Fruit fly (Drosophila melanogaster) whole organism, pupa: ENCODE results near the gene Lerp.

Source experiments
- CG10348 ChIP-seq: fragments of 200-800 bp; sonication (Bioruptor generic); IDR thresholded peaks from 2 replicates; pipeline ENCODE4 v1.3.6; 2022; ENCODE audit warnings: missing biosample characterization, missing genetic modification characterization
- CG12605 ChIP-seq: fragments of 200-800 bp; sonication (Bioruptor generic); IDR thresholded peaks from 2 replicates; pipeline ENCODE4 v1.3.6; 2022; ENCODE audit warnings: missing biosample characterization, missing genetic modification characterization
- CG13204 ChIP-seq: fragments of 200-800 bp; sonication (Bioruptor generic); optimal IDR thresholded peaks from 2 replicates; lab custom pipeline; 2018; ENCODE audit warnings: missing biosample characterization, mild to moderate bottlenecking, missing genetic modification characterization, moderate library complexity
- CG14655 ChIP-seq: fragments of 200-800 bp; sonication (Bioruptor generic); optimal IDR thresholded peaks from 3 replicates; lab custom pipeline; 2017; ENCODE audit warnings: mild to moderate bottlenecking, missing biosample characterization, missing genetic modification reagents, missing genetic modification characterization
- CG15710 ChIP-seq: fragments of 200-800 bp; sonication (Bioruptor generic); optimal IDR thresholded peaks from 2 replicates; lab custom pipeline; 2018; ENCODE audit warnings: missing biosample characterization, mild to moderate bottlenecking, missing genetic modification characterization, moderate library complexity
- CG17806 ChIP-seq: fragments of 200-800 bp; sonication (Bioruptor generic); optimal IDR thresholded peaks from 2 replicates; lab custom pipeline; 2018; ENCODE audit warnings: missing biosample characterization, mild to moderate bottlenecking, missing genetic modification characterization, moderate library complexity
- CG32121 ChIP-seq: fragments of 200-800 bp; sonication (Bioruptor generic); IDR thresholded peaks from 2 replicates; pipeline ENCODE4 v1.3.6; 2022; ENCODE audit warnings: missing biosample characterization, missing genetic modification characterization
- CG34367 ChIP-seq: fragments of 200-800 bp; sonication (Bioruptor generic); optimal IDR thresholded peaks from 2 replicates; lab custom pipeline; 2018; ENCODE audit warnings: missing biosample characterization, mild to moderate bottlenecking, missing genetic modification characterization
- CG4496 ChIP-seq: fragments of 200-800 bp; sonication (Bioruptor generic); IDR thresholded peaks from 3 replicates; pipeline ENCODE4 v1.3.6; 2022; ENCODE audit warnings: missing biosample characterization, missing genetic modification characterization
- CG8159 ChIP-seq: fragments of 200-800 bp; sonication (Bioruptor generic); optimal IDR thresholded peaks from 3 replicates; lab custom pipeline; 2018; ENCODE audit warnings: missing biosample characterization, mild to moderate bottlenecking, missing genetic modification characterization, moderate library complexity
- CG8301 ChIP-seq: fragments of 200-800 bp; sonication (Bioruptor generic); optimal IDR thresholded peaks from 2 replicates; lab custom pipeline; 2018; ENCODE audit warnings: missing biosample characterization, mild to moderate bottlenecking, missing genetic modification characterization
- CG9948 ChIP-seq: fragments of 200-800 bp; sonication (Bioruptor generic); optimal IDR thresholded peaks from 2 replicates; lab custom pipeline; 2018; ENCODE audit warnings: missing biosample characterization, mild to moderate bottlenecking, missing genetic modification characterization, moderate library complexity
- D1 ChIP-seq: fragments of 200-800 bp; sonication (Bioruptor generic); optimal IDR thresholded peaks from 2 replicates; lab custom pipeline; 2018; ENCODE audit warnings: missing biosample characterization, mild to moderate bottlenecking, missing genetic modification characterization, moderate library complexity
- EcR ChIP-seq: fragments of 200-800 bp; sonication (Bioruptor generic); optimal IDR thresholded peaks from 3 replicates; lab custom pipeline; 2019; ENCODE audit warnings: missing biosample characterization, missing genetic modification characterization, mild to moderate bottlenecking, moderate library complexity, missing genetic modification reagents
- Ets98B ChIP-seq: fragments of 200-800 bp; sonication (Bioruptor generic); IDR thresholded peaks from 2 replicates; pipeline ENCODE4 v1.3.6; 2022; ENCODE audit warnings: missing biosample characterization, missing genetic modification characterization
- Pif1A ChIP-seq: fragments of 200-800 bp; sonication (Bioruptor generic); optimal IDR thresholded peaks from 3 replicates; lab custom pipeline; 2016; ENCODE audit warnings: missing biosample characterization, missing genetic modification characterization
- Pif1B ChIP-seq: fragments of 200-800 bp; sonication (Bioruptor generic); optimal IDR thresholded peaks from 3 replicates; lab custom pipeline; 2016; ENCODE audit warnings: missing biosample characterization, missing genetic modification characterization
- Snoo ChIP-seq: fragments of 200-800 bp; sonication (Bioruptor generic); optimal IDR thresholded peaks from 3 replicates; lab custom pipeline; 2017; ENCODE audit warnings: missing biosample characterization, mild to moderate bottlenecking, missing genetic modification characterization, inconsistent platforms
- fd96Ca ChIP-seq: fragments of 200-800 bp; sonication (Bioruptor generic); IDR thresholded peaks from 3 replicates; pipeline ENCODE4 v1.3.6; 2022; ENCODE audit warnings: missing biosample characterization, missing genetic modification characterization
- gl ChIP-seq: fragments of 200-800 bp; sonication (Bioruptor generic); optimal IDR thresholded peaks from 2 replicates; lab custom pipeline; 2018; ENCODE audit warnings: missing biosample characterization, mild to moderate bottlenecking, missing genetic modification characterization
- rn ChIP-seq: fragments of 200-800 bp; sonication (Bioruptor generic); IDR thresholded peaks from 2 replicates; pipeline ENCODE4 v1.3.6; 2022; ENCODE audit warnings: missing biosample characterization, missing genetic modification characterization

The Lerp gene

dm6 chr3R:26883015-26883292 lies 20.0 kb upstream of the Lerp start:
- TF ChIP-seq Pif1A (GFP tag; lab: Kevin White, UChicago) (no peak), CG4496 (GFP tag; lab: Robert Waterston, UW) (0 out of 3 replicates have a peak, but pooled peaks have one; percentile 16), CG15710 (tag; lab: Kevin White, UChicago) (no peak), CG32121 (no peak), Ets98B (GFP tag; lab: Robert Waterston, UW) (no peak), CG10348 (GFP tag; lab: Robert Waterston, UW) (no peak), CG8301 (tag; lab: Kevin White, UChicago) (no peak)

dm6 chr3R:26882230-26883014 lies 19.5 kb upstream of the Lerp start:
- no peak for TF ChIP-seq CG34367 (tag; lab: Kevin White, UChicago)
- no peak for TF ChIP-seq CG12605 (GFP tag; lab: Robert Waterston, UW)
- TF ChIP-seq EcR (GFP tag; lab: Kevin White, UChicago), result no peak
- peak; percentile 17 for TF ChIP-seq CG13204 (GFP tag; lab: Kevin White, UChicago)
- no peak for TF ChIP-seq fd96Ca (GFP tag; lab: Robert Waterston, UW)
- TF ChIP-seq CG4496 (GFP tag; lab: Robert Waterston, UW), result no peak
- peak; percentile 10 for TF ChIP-seq CG8159 (tag; lab: Kevin White, UChicago)

dm6 chr3R:26881121-26881895 lies 18.4 kb upstream of the Lerp start, which contains the start of the genes ro and T48:
Gene ro, minus strand, starts transcription at chr3R:26881171.
Gene T48, plus strand, starts transcription at chr3R:26881734.
- no peak for TF ChIP-seq Ets98B (GFP tag; lab: Robert Waterston, UW)
- TF ChIP-seq CG4496 (GFP tag; lab: Robert Waterston, UW), result peak; percentile 57; the same call in 2 of the 3 replicates
- no peak for TF ChIP-seq CG13204 (GFP tag; lab: Kevin White, UChicago)
- no peak for TF ChIP-seq CG34367 (tag; lab: Kevin White, UChicago)
- no peak for TF ChIP-seq CG14655 (GFP tag; lab: Kevin White, UChicago)
- 0 out of 2 replicates have a peak, but pooled peaks have one; percentile 6 for TF ChIP-seq rn (GFP tag; lab: Robert Waterston, UW)
- no peak for TF ChIP-seq CG9948 (tag; lab: Kevin White, UChicago)
- TF ChIP-seq Pif1B, result no peak
- TF ChIP-seq fd96Ca (GFP tag; lab: Robert Waterston, UW), result peak; percentile 36; the same call in 1 of the 3 replicates
- peak; percentile 13 for TF ChIP-seq Snoo (tag; lab: Kevin White, UChicago)
- TF ChIP-seq, all 21 proteins: peak for 4

dm6 chr3R:26876851-26877250 lies 13.9 kb upstream of the Lerp start:
- TF ChIP-seq Pif1A (GFP tag; lab: Kevin White, UChicago), result no peak
- TF ChIP-seq rn (GFP tag; lab: Robert Waterston, UW), result no peak
- TF ChIP-seq fd96Ca (GFP tag; lab: Robert Waterston, UW), result no peak
- TF ChIP-seq Ets98B (GFP tag; lab: Robert Waterston, UW), result no peak
- TF ChIP-seq CG4496 (GFP tag; lab: Robert Waterston, UW), result no peak
- no peak for TF ChIP-seq Pif1B
- TF ChIP-seq CG8301 (tag; lab: Kevin White, UChicago), result no peak

- TF ChIP-seq gl, result no peak
- TF ChIP-seq CG15710 (tag; lab: Kevin White, UChicago), result no peak
- no peak for TF ChIP-seq rn (GFP tag; lab: Robert Waterston, UW)
- no peak for TF ChIP-seq Snoo (tag; lab: Kevin White, UChicago)
- TF ChIP-seq D1, result no peak
- TF ChIP-seq CG32121, result no peak
- TF ChIP-seq Pif1B, result no peak
- TF ChIP-seq CG9948 (tag; lab: Kevin White, UChicago), result no peak
- no peak for TF ChIP-seq CG14655 (GFP tag; lab: Kevin White, UChicago)
- no peak for TF ChIP-seq CG8159 (tag; lab: Kevin White, UChicago)
- TF ChIP-seq CG34367 (tag; lab: Kevin White, UChicago), result no peak
- TF ChIP-seq CG4496 (GFP tag; lab: Robert Waterston, UW), result no peak
- no peak for TF ChIP-seq Pif1A (GFP tag; lab: Kevin White, UChicago)
- TF ChIP-seq fd96Ca (GFP tag; lab: Robert Waterston, UW), result no peak
- no peak for TF ChIP-seq CG17806
- no peak for TF ChIP-seq EcR (GFP tag; lab: Kevin White, UChicago)
- TF ChIP-seq CG12605 (GFP tag; lab: Robert Waterston, UW), result no peak
- TF ChIP-seq Ets98B (GFP tag; lab: Robert Waterston, UW), result no peak
- TF ChIP-seq CG13204 (GFP tag; lab: Kevin White, UChicago), result no peak
Measured at dm6 chr3R:26876432-26876831, 13.5 kb upstream of the Lerp start, which contains the start of gene CG5500. Gene CG5500, plus strand, starts transcription at chr3R:26876630.

- TF ChIP-seq Pif1B (no peak), fd96Ca (GFP tag; lab: Robert Waterston, UW) (peak; percentile 72; the same call in 2 of the 3 replicates), rn (GFP tag; lab: Robert Waterston, UW) (no peak), Pif1A (GFP tag; lab: Kevin White, UChicago) (no peak), CG12605 (GFP tag; lab: Robert Waterston, UW) (peak; percentile 37; the same call in 1 of the 2 replicates), CG10348 (GFP tag; lab: Robert Waterston, UW) (no peak), CG14655 (GFP tag; lab: Kevin White, UChicago) (no peak), CG8301 (tag; lab: Kevin White, UChicago) (peak; percentile 52), CG4496 (GFP tag; lab: Robert Waterston, UW) (peak; percentile 84; the same call in 2 of the 3 replicates), CG8159 (tag; lab: Kevin White, UChicago) (peak; percentile 53), Ets98B (GFP tag; lab: Robert Waterston, UW) (peak; percentile 63), Snoo (tag; lab: Kevin White, UChicago) (peak; percentile 59), gl (no peak), CG15710 (tag; lab: Kevin White, UChicago) (peak; percentile 60), EcR (GFP tag; lab: Kevin White, UChicago) (no peak), CG13204 (GFP tag; lab: Kevin White, UChicago) (no peak), CG9948 (tag; lab: Kevin White, UChicago) (peak; percentile 30), D1 (no peak), CG34367 (tag; lab: Kevin White, UChicago) (peak; percentile 33), CG32121 (peak; percentile 38; the same call in 1 of the 2 replicates), CG17806 (peak; percentile 34)
- TF ChIP-seq, all 21 proteins: peak for 12
Measured at dm6 chr3R:26875544-26876027, 12.7 kb upstream of the Lerp start, which contains the start of gene Rb97D. Gene Rb97D, minus strand, starts transcription at chr3R:26875742.
